Fruit fly (Drosophila melanogaster) whole organism, embryonic: ENCODE results near the gene P58IPK.

ENCODE experiments used
- Atf6 ChIP-seq: fragments of 200-800 bp; sonication (Bioruptor generic); IDR thresholded peaks from 2 replicates; pipeline ENCODE4 v1.3.6; 2022; ENCODE audit warnings: missing biosample characterization, missing genetic modification characterization
- B-H2 ChIP-seq: fragments of 200-800 bp; sonication (Bioruptor generic); optimal IDR thresholded peaks from 2 replicates; lab custom pipeline; 2018; ENCODE audit warnings: missing biosample characterization, mild to moderate bottlenecking, missing genetic modification characterization
- CG10979 ChIP-seq: fragments of 200-800 bp; sonication (Bioruptor generic); optimal IDR thresholded peaks from 2 replicates; lab custom pipeline; 2018; ENCODE audit warnings: missing biosample characterization, mild to moderate bottlenecking, missing genetic modification characterization, moderate library complexity
- CG11456 ChIP-seq: fragments of 200-800 bp; sonication (Bioruptor generic); IDR thresholded peaks from 3 replicates; pipeline ENCODE4 v1.3.6; 2022; ENCODE audit warnings: missing biosample characterization, missing genetic modification characterization
- CG15601 ChIP-seq: fragments of 200-800 bp; sonication (Bioruptor generic); optimal IDR thresholded peaks from 3 replicates; lab custom pipeline; 2019; ENCODE audit warnings: missing biosample characterization, mild to moderate bottlenecking, missing genetic modification characterization, moderate library complexity
- CG1603 ChIP-seq: fragments of 200-800 bp; sonication (Bioruptor generic); optimal IDR thresholded peaks from 2 replicates; lab custom pipeline; 2019; ENCODE audit warnings: missing biosample characterization, mild to moderate bottlenecking, missing genetic modification characterization, moderate library complexity
- CG16779 ChIP-seq: fragments of 200-800 bp; sonication (Bioruptor generic); IDR thresholded peaks from 2 replicates; pipeline ENCODE4 v1.3.6; 2022; ENCODE audit warnings: missing biosample characterization, missing genetic modification characterization
- CG17361 ChIP-seq: fragments of 200-800 bp; sonication (Bioruptor generic); IDR thresholded peaks from 3 replicates; pipeline ENCODE4 v1.3.6; 2022; ENCODE audit warnings: missing biosample characterization, missing genetic modification characterization
- CG17912 ChIP-seq: fragments of 200-800 bp; sonication (Bioruptor generic); optimal IDR thresholded peaks from 2 replicates; lab custom pipeline; 2018; ENCODE audit warnings: missing biosample characterization, mild to moderate bottlenecking, missing genetic modification characterization
- CG2116 ChIP-seq: fragments of 200-800 bp; sonication (Bioruptor generic); optimal IDR thresholded peaks from 3 replicates; lab custom pipeline; 2018; ENCODE audit warnings: missing biosample characterization, mild to moderate bottlenecking, missing genetic modification characterization
- CG31224 ChIP-seq: fragments of 200-800 bp; sonication (Bioruptor generic); IDR thresholded peaks from 2 replicates; pipeline ENCODE4 v1.3.6; 2022; ENCODE audit warnings: missing biosample characterization, missing genetic modification characterization
- CG32532 ChIP-seq: fragments of 200-800 bp; sonication (Bioruptor generic); IDR thresholded peaks from 2 replicates; pipeline ENCODE4 v1.3.6; 2022; ENCODE audit warnings: missing biosample characterization, missing genetic modification characterization
- CG3281 ChIP-seq: fragments of 200-800 bp; sonication (Bioruptor generic); optimal IDR thresholded peaks from 3 replicates; lab custom pipeline; 2017; ENCODE audit warnings: missing biosample characterization, mild to moderate bottlenecking, missing genetic modification characterization
- CG33213 ChIP-seq: fragments of 200-800 bp; sonication (Bioruptor generic); optimal IDR thresholded peaks from 3 replicates; lab custom pipeline; 2016; ENCODE audit warnings: missing biosample characterization, missing genetic modification characterization
- CG3847 ChIP-seq: fragments of 200-800 bp; sonication (Bioruptor generic); IDR thresholded peaks from 2 replicates; pipeline ENCODE4 v1.3.6; 2022; ENCODE audit warnings: missing biosample characterization, missing genetic modification characterization
- CG4617 ChIP-seq: fragments of 200-800 bp; sonication (Bioruptor generic); optimal IDR thresholded peaks from 3 replicates; lab custom pipeline; 2016; ENCODE audit warnings: missing biosample characterization, missing genetic modification characterization, borderline replicate concordance
- CG5180 ChIP-seq: fragments of 200-800 bp; sonication (Bioruptor generic); optimal IDR thresholded peaks from 3 replicates; lab custom pipeline; 2017; ENCODE audit warnings: missing biosample characterization, missing genetic modification characterization, mild to moderate bottlenecking, moderate library complexity, missing genetic modification reagents
- CG5245 ChIP-seq: fragments of 200-800 bp; sonication (Bioruptor generic); optimal IDR thresholded peaks from 3 replicates; lab custom pipeline; 2016; ENCODE audit warnings: missing biosample characterization, missing genetic modification characterization
- CG6175 ChIP-seq: fragments of 200-800 bp; sonication (Bioruptor generic); IDR thresholded peaks from 3 replicates; pipeline ENCODE4 v1.3.6; 2022; ENCODE audit warnings: missing biosample characterization, missing genetic modification characterization
- CG6813 ChIP-seq: fragments of 200-800 bp; sonication (Bioruptor generic); optimal IDR thresholded peaks from 2 replicates; lab custom pipeline; 2017; ENCODE audit warnings: missing biosample characterization, missing genetic modification characterization, mild to moderate bottlenecking, moderate library complexity, missing genetic modification reagents
- CG6854 ChIP-seq: fragments of 200-800 bp; sonication (Bioruptor generic); optimal IDR thresholded peaks from 3 replicates; lab custom pipeline; 2017; ENCODE audit warnings: missing biosample characterization, mild to moderate bottlenecking, missing genetic modification characterization
- CG8478 ChIP-seq: fragments of >200 bp; optimal IDR thresholded peaks from 2 replicates; lab custom pipeline; 2018
- CG9932 ChIP-seq: fragments of 200-800 bp; sonication (Bioruptor generic); IDR thresholded peaks from 2 replicates; pipeline ENCODE4 v1.3.6; 2022; ENCODE audit warnings: missing biosample characterization, missing genetic modification characterization
- CrebB ChIP-seq: fragments of 200-800 bp; sonication (Bioruptor generic); optimal IDR thresholded peaks from 3 replicates; lab custom pipeline; 2018; ENCODE audit warnings: missing biosample characterization, mild to moderate bottlenecking, missing genetic modification characterization
- Drgx ChIP-seq: fragments of 200-800 bp; sonication (Bioruptor generic); IDR thresholded peaks from 2 replicates; pipeline ENCODE4 v1.3.6; 2022; ENCODE audit warnings: missing biosample characterization, missing genetic modification characterization
- ERR ChIP-seq: fragments of 200-800 bp; sonication (Bioruptor generic); optimal IDR thresholded peaks from 2 replicates; lab custom pipeline; 2016; ENCODE audit warnings: missing biosample characterization, missing genetic modification characterization
- HLH3B ChIP-seq: fragments of 200-800 bp; sonication (Bioruptor generic); IDR thresholded peaks from 2 replicates; pipeline ENCODE4 v1.3.6; 2022; ENCODE audit warnings: missing biosample characterization, missing genetic modification characterization
- Lpt ChIP-seq: fragments of >200 bp; optimal IDR thresholded peaks from 2 replicates; lab custom pipeline; 2018; ENCODE audit warnings: missing biosample characterization, missing genetic modification characterization
- Mad ChIP-seq: fragments of 200-800 bp; sonication (Bioruptor generic); optimal IDR thresholded peaks from 2 replicates; lab custom pipeline; 2016; ENCODE audit warnings: missing biosample characterization, missing genetic modification characterization
- Myb ChIP-seq: fragments of 200-800 bp; sonication (Bioruptor generic); optimal IDR thresholded peaks from 2 replicates; lab custom pipeline; 2016; ENCODE audit warnings: missing biosample characterization, missing genetic modification characterization
- Nf-YB ChIP-seq: fragments of 200-800 bp; sonication (Bioruptor generic); optimal IDR thresholded peaks from 3 replicates; lab custom pipeline; 2019; ENCODE audit warnings: missing biosample characterization, mild to moderate bottlenecking, missing genetic modification characterization, moderate library complexity
- Rfx ChIP-seq: fragments of 200-800 bp; sonication (Bioruptor generic); IDR thresholded peaks from 2 replicates; pipeline ENCODE4 v1.3.6; 2022; ENCODE audit warnings: missing biosample characterization, missing genetic modification characterization
- Six4 ChIP-seq: fragments of 200-800 bp; sonication (Bioruptor generic); optimal IDR thresholded peaks from 2 replicates; lab custom pipeline; 2016; ENCODE audit warnings: missing biosample characterization, missing genetic modification characterization
- Sry-δ ChIP-seq: fragments of 200-800 bp; sonication (Bioruptor generic); optimal IDR thresholded peaks from 2 replicates; lab custom pipeline; 2016; ENCODE audit warnings: missing biosample characterization, missing genetic modification characterization
- TFAM ChIP-seq: fragments of 200-800 bp; sonication (Bioruptor generic); optimal IDR thresholded peaks from 2 replicates; lab custom pipeline; 2017; ENCODE audit warnings: missing biosample characterization, missing genetic modification characterization, inconsistent platforms
- al ChIP-seq: fragments of 200-800 bp; sonication (Bioruptor generic); IDR thresholded peaks from 2 replicates; pipeline ENCODE4 v1.3.6; 2022; ENCODE audit warnings: missing biosample characterization, missing genetic modification characterization
- bbx ChIP-seq: fragments of 200-800 bp; sonication (Bioruptor generic); IDR thresholded peaks from 2 replicates; pipeline ENCODE4 v1.3.6; 2022; ENCODE audit warnings: missing biosample characterization, missing genetic modification characterization; ENCODE audit not compliant: partially characterized antibody
- cato ChIP-seq: fragments of 200-800 bp; sonication (Bioruptor generic); optimal IDR thresholded peaks from 2 replicates; lab custom pipeline; 2016; ENCODE audit warnings: missing biosample characterization, missing genetic modification characterization, borderline replicate concordance
- caup ChIP-seq: fragments of 200-800 bp; sonication (Bioruptor generic); optimal IDR thresholded peaks from 3 replicates; lab custom pipeline; 2017; ENCODE audit warnings: missing biosample characterization, mild to moderate bottlenecking, missing genetic modification characterization, moderate library complexity; ENCODE audit not compliant: severe bottlenecking
- da ChIP-seq: fragments of 200-800 bp; sonication (Bioruptor generic); optimal IDR thresholded peaks from 2 replicates; lab custom pipeline; 2016; ENCODE audit warnings: missing biosample characterization, missing genetic modification characterization
- dimm ChIP-seq: fragments of 200-800 bp; sonication (Bioruptor generic); IDR thresholded peaks from 2 replicates; pipeline ENCODE4 v1.3.6; 2022; ENCODE audit warnings: missing biosample characterization, missing genetic modification characterization
- fd3F ChIP-seq: fragments of 200-800 bp; sonication (Bioruptor generic); optimal IDR thresholded peaks from 2 replicates; lab custom pipeline; 2018; ENCODE audit warnings: missing biosample characterization, mild to moderate bottlenecking, missing genetic modification characterization, moderate library complexity
- her ChIP-seq: fragments of 200-800 bp; sonication (Bioruptor generic); optimal IDR thresholded peaks from 2 replicates; lab custom pipeline; 2016; ENCODE audit warnings: missing biosample characterization, missing genetic modification characterization
- ind ChIP-seq: fragments of 200-800 bp; sonication (Bioruptor generic); optimal IDR thresholded peaks from 3 replicates; lab custom pipeline; 2016; ENCODE audit warnings: missing biosample characterization, missing genetic modification characterization
- nmo ChIP-seq: fragments of 200-800 bp; sonication (Bioruptor generic); optimal IDR thresholded peaks from 2 replicates; lab custom pipeline; 2018; ENCODE audit warnings: missing biosample characterization, mild to moderate bottlenecking, missing genetic modification characterization, moderate library complexity
- org-1 ChIP-seq: fragments of 200-800 bp; sonication (Bioruptor generic); optimal IDR thresholded peaks from 2 replicates; lab custom pipeline; 2017; ENCODE audit warnings: missing biosample characterization, missing genetic modification characterization
- phol ChIP-seq: fragments of 200-800 bp; sonication (Bioruptor generic); optimal IDR thresholded peaks from 3 replicates; lab custom pipeline; 2018; ENCODE audit warnings: missing biosample characterization, mild to moderate bottlenecking, missing genetic modification characterization, moderate library complexity
- pita ChIP-seq: fragments of 200-800 bp; sonication (Bioruptor generic); optimal IDR thresholded peaks from 2 replicates; lab custom pipeline; 2017; ENCODE audit warnings: missing biosample characterization, mild to moderate bottlenecking, missing genetic modification characterization
- pzg ChIP-seq: fragments of 200-800 bp; sonication (Bioruptor generic); optimal IDR thresholded peaks from 3 replicates; lab custom pipeline; 2018; ENCODE audit warnings: missing biosample characterization, mild to moderate bottlenecking, missing genetic modification characterization, moderate library complexity
- sna ChIP-seq: fragments of 200-800 bp; sonication (Bioruptor generic); IDR thresholded peaks from 2 replicates; pipeline ENCODE4 v1.3.6; 2022; ENCODE audit warnings: missing biosample characterization, missing genetic modification characterization; ENCODE audit not compliant: partially characterized antibody

The P58IPK gene

DNA sequence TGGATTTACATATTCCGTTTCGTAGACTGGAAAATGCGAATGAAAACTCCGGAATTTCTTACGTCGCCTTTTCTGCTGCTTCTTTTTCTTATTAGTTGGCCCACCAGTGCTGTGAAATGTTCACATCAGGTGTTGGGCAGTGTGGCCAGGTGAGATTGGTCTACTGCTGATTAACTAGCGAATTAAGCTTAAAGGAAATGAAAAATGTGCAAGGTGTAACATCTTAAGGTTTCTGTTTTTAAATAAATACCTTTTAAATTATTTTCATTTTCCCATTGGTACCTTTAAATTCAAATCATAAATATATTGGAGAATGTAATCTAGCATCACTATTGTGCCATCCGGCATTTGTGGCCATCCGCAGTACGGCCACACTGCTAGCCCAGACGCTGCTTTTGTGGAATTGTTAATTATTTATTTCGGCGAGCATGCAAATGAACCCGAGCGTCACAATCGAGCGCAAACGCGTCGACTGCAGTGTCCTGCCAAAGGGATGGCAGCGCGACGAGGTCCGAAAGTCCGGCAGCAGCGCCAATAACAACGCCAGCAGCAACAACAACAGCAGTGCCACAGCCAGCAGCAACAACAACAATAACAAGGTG lies 27.2 kb upstream of the P58IPK start, which contains the start of the genes AP-1mu and MBD-like (continued):
- no peak for TF ChIP-seq Lpt (GFP tag; lab: Kevin White, UChicago)
- peak; percentile 83 for TF ChIP-seq CG9932
- peak; percentile 53 for TF ChIP-seq CG33213 (GFP tag; lab: Kevin White, UChicago)
- TF ChIP-seq nmo (GFP tag; lab: Kevin White, UChicago), result peak; percentile 74
- TF ChIP-seq CG5180, result no peak
- TF ChIP-seq HLH3B (GFP tag; lab: Robert Waterston, UW), result peak; percentile 40; the same call in 1 of the 2 replicates
- TF ChIP-seq org-1 (GFP tag; lab: Kevin White, UChicago), result no peak
- peak; percentile 78 for TF ChIP-seq pzg (GFP tag; lab: Kevin White, UChicago)
- TF ChIP-seq Drgx (GFP tag; lab: Robert Waterston, UW), result no peak
- TF ChIP-seq fd3F, result peak; percentile 39
- no peak for TF ChIP-seq CrebB (tag; lab: Kevin White, UChicago)
- TF ChIP-seq CG17912, result peak; percentile 33
- TF ChIP-seq CG4617 (GFP tag; lab: Kevin White, UChicago), result peak; percentile 96
- TF ChIP-seq CG3847 (GFP tag; lab: Robert Waterston, UW), result peak; percentile 88
- TF ChIP-seq CG6813 (GFP tag; lab: Kevin White, UChicago), result no peak
- TF ChIP-seq Mad (GFP tag; lab: Kevin White, UChicago), result peak; percentile 72
- TF ChIP-seq Sry-δ (GFP tag; lab: Kevin White, UChicago), result peak; percentile 65
- TF ChIP-seq ERR (GFP tag; lab: Kevin White, UChicago), result no peak
- TF ChIP-seq CG2116, result peak; percentile 72
- TF ChIP-seq CG5245, result no peak
- TF ChIP-seq CG31224, result peak; percentile 49
- TF ChIP-seq al (GFP tag; lab: Robert Waterston, UW), result peak; percentile 55
- TF ChIP-seq Rfx (GFP tag; lab: Robert Waterston, UW), result peak; percentile 76
- TF ChIP-seq Six4 (GFP tag; lab: Kevin White, UChicago), result peak; percentile 20
- peak; percentile 70 for TF ChIP-seq ind (GFP tag; lab: Kevin White, UChicago)
- TF ChIP-seq CG17361, result peak; percentile 76
- TF ChIP-seq CG6175, result no peak
- TF ChIP-seq CG10979 (tag; lab: Kevin White, UChicago), result peak; percentile 45
- peak; percentile 48 for TF ChIP-seq Myb (GFP tag; lab: Kevin White, UChicago)
- 0 out of 2 replicates have a peak, but pooled peaks have one; percentile 38 for TF ChIP-seq sna (GFP tag; lab: Robert Waterston, UW)
- TF ChIP-seq cato, result peak; percentile 27
- peak; percentile 9 for TF ChIP-seq her
- TF ChIP-seq CG3281 (GFP tag; lab: Kevin White, UChicago), result peak; percentile 47
- TF ChIP-seq B-H2 (GFP tag; lab: Kevin White, UChicago), result peak; percentile 71
- TF ChIP-seq TFAM (GFP tag; lab: Kevin White, UChicago), result no peak
- TF ChIP-seq pita (GFP tag; lab: Kevin White, UChicago), result no peak
- peak; percentile 33 for TF ChIP-seq caup (GFP tag; lab: Kevin White, UChicago)
- peak; percentile 58 for TF ChIP-seq CG15601 (tag; lab: Kevin White, UChicago)
- TF ChIP-seq dimm (GFP tag; lab: Robert Waterston, UW), result no peak
- peak; percentile 75 for TF ChIP-seq phol (tag; lab: Kevin White, UChicago)
- peak; percentile 59 for TF ChIP-seq CG1603 (tag; lab: Kevin White, UChicago)
- peak; percentile 62 for TF ChIP-seq CG32532
- TF ChIP-seq CG8478 (lab: Kevin White, UChicago), result no peak
- TF ChIP-seq CG11456 (GFP tag; lab: Robert Waterston, UW), result peak; percentile 66; the same call in 2 of the 3 replicates
- peak; percentile 18 for TF ChIP-seq Nf-YB (GFP tag; lab: Kevin White, UChicago)
- TF ChIP-seq bbx (GFP tag; lab: Robert Waterston, UW), result no peak; the same call in 1 of the 2 replicates
- TF ChIP-seq CG16779 (GFP tag; lab: Robert Waterston, UW), result no peak
- TF ChIP-seq CG6854 (GFP tag; lab: Kevin White, UChicago), result no peak
- TF ChIP-seq Atf6 (GFP tag; lab: Robert Waterston, UW), result peak; percentile 67
- TF ChIP-seq da (GFP tag; lab: Kevin White, UChicago), result peak; percentile 16
